Fruit fly (Drosophila melanogaster) whole organism, pupa: ENCODE data around the gene firl.

Experiments used
- CG12605 ChIP-seq: fragments of 200-800 bp; sonication (Bioruptor generic); IDR thresholded peaks from 2 replicates; pipeline ENCODE4 v1.3.6; 2022; ENCODE audit warnings: missing biosample characterization, missing genetic modification characterization
- CG13204 ChIP-seq: fragments of 200-800 bp; sonication (Bioruptor generic); optimal IDR thresholded peaks from 2 replicates; lab custom pipeline; 2018; ENCODE audit warnings: missing biosample characterization, mild to moderate bottlenecking, missing genetic modification characterization, moderate library complexity
- CG15710 ChIP-seq: fragments of 200-800 bp; sonication (Bioruptor generic); optimal IDR thresholded peaks from 2 replicates; lab custom pipeline; 2018; ENCODE audit warnings: missing biosample characterization, mild to moderate bottlenecking, missing genetic modification characterization, moderate library complexity
- CG17806 ChIP-seq: fragments of 200-800 bp; sonication (Bioruptor generic); optimal IDR thresholded peaks from 2 replicates; lab custom pipeline; 2018; ENCODE audit warnings: missing biosample characterization, mild to moderate bottlenecking, missing genetic modification characterization, moderate library complexity
- CG32121 ChIP-seq: fragments of 200-800 bp; sonication (Bioruptor generic); IDR thresholded peaks from 2 replicates; pipeline ENCODE4 v1.3.6; 2022; ENCODE audit warnings: missing biosample characterization, missing genetic modification characterization
- CG34367 ChIP-seq: fragments of 200-800 bp; sonication (Bioruptor generic); optimal IDR thresholded peaks from 2 replicates; lab custom pipeline; 2018; ENCODE audit warnings: missing biosample characterization, mild to moderate bottlenecking, missing genetic modification characterization
- CG4496 ChIP-seq: fragments of 200-800 bp; sonication (Bioruptor generic); IDR thresholded peaks from 3 replicates; pipeline ENCODE4 v1.3.6; 2022; ENCODE audit warnings: missing biosample characterization, missing genetic modification characterization
- CG8159 ChIP-seq: fragments of 200-800 bp; sonication (Bioruptor generic); optimal IDR thresholded peaks from 3 replicates; lab custom pipeline; 2018; ENCODE audit warnings: missing biosample characterization, mild to moderate bottlenecking, missing genetic modification characterization, moderate library complexity
- CG9948 ChIP-seq: fragments of 200-800 bp; sonication (Bioruptor generic); optimal IDR thresholded peaks from 2 replicates; lab custom pipeline; 2018; ENCODE audit warnings: missing biosample characterization, mild to moderate bottlenecking, missing genetic modification characterization, moderate library complexity
- D1 ChIP-seq: fragments of 200-800 bp; sonication (Bioruptor generic); optimal IDR thresholded peaks from 2 replicates; lab custom pipeline; 2018; ENCODE audit warnings: missing biosample characterization, mild to moderate bottlenecking, missing genetic modification characterization, moderate library complexity
- EcR ChIP-seq: fragments of 200-800 bp; sonication (Bioruptor generic); optimal IDR thresholded peaks from 3 replicates; lab custom pipeline; 2019; ENCODE audit warnings: missing biosample characterization, missing genetic modification characterization, mild to moderate bottlenecking, moderate library complexity, missing genetic modification reagents
- Snoo ChIP-seq: fragments of 200-800 bp; sonication (Bioruptor generic); optimal IDR thresholded peaks from 3 replicates; lab custom pipeline; 2017; ENCODE audit warnings: missing biosample characterization, mild to moderate bottlenecking, missing genetic modification characterization, inconsistent platforms
- fd96Ca ChIP-seq: fragments of 200-800 bp; sonication (Bioruptor generic); IDR thresholded peaks from 3 replicates; pipeline ENCODE4 v1.3.6; 2022; ENCODE audit warnings: missing biosample characterization, missing genetic modification characterization
- gl ChIP-seq: fragments of 200-800 bp; sonication (Bioruptor generic); optimal IDR thresholded peaks from 2 replicates; lab custom pipeline; 2018; ENCODE audit warnings: missing biosample characterization, mild to moderate bottlenecking, missing genetic modification characterization

- TF ChIP-seq Snoo (tag; lab: Kevin White, UChicago), result no peak
- no peak for TF ChIP-seq EcR (GFP tag; lab: Kevin White, UChicago)
- no peak for TF ChIP-seq CG8159 (tag; lab: Kevin White, UChicago)
- no peak for TF ChIP-seq gl (tag; lab: Kevin White, UChicago)
- TF ChIP-seq CG15710 (tag; lab: Kevin White, UChicago), result no peak
- no peak for TF ChIP-seq fd96Ca
- TF ChIP-seq CG4496 (GFP tag; lab: Robert Waterston, UW), result no peak
- TF ChIP-seq CG32121 (GFP tag; lab: Robert Waterston, UW), result no peak
- TF ChIP-seq CG13204 (GFP tag; lab: Kevin White, UChicago), result no peak
- no peak for TF ChIP-seq CG17806
- TF ChIP-seq CG9948 (tag; lab: Kevin White, UChicago), result no peak
- TF ChIP-seq CG34367 (tag; lab: Kevin White, UChicago), result no peak
- TF ChIP-seq CG12605 (GFP tag; lab: Robert Waterston, UW), result no peak
- TF ChIP-seq D1 (tag; lab: Kevin White, UChicago), result no peak
Observed at dm6 chr2L:12087442-12087841, 20.9 kb upstream of the firl start.
